Worm (Caenorhabditis elegans) whole organism, young adult: ENCODE results near the gene T04C12.9.

Experiments used
- T07F8.4 ChIP-seq: sonication (generic microtip); optimal IDR thresholded peaks from 2 replicates; lab custom pipeline; 2016; ENCODE audit warnings: mild to moderate bottlenecking, missing genetic modification characterization, moderate library complexity, missing compliant biosample characterization
- bed-2 ChIP-seq: fragments of 200-800 bp; sonication (Bioruptor generic); IDR thresholded peaks from 2 replicates; pipeline ENCODE4 v1.3.6; 2022; ENCODE audit warnings: missing genetic modification reagents, missing genetic modification characterization, missing compliant biosample characterization
- ceh-100 ChIP-seq: fragments of 200-800 bp; sonication (Bioruptor generic); IDR thresholded peaks from 2 replicates; pipeline ENCODE4 v1.3.6; 2022; ENCODE audit warnings: missing genetic modification reagents, missing genetic modification characterization, missing compliant biosample characterization
- him-1 ChIP-seq: sonication (generic microtip); optimal IDR thresholded peaks from 2 replicates; lab custom pipeline; 2016; ENCODE audit warnings: missing genotype, missing genetic modification reagents, missing genetic modification characterization, missing compliant biosample characterization
- madf-8 ChIP-seq: fragments of 200-800 bp; sonication (Bioruptor generic); conservative IDR thresholded peaks from 2 replicates; pipeline ENCODE4 v1.3.6; 2022; ENCODE audit warnings: missing genetic modification reagents, missing genetic modification characterization, missing compliant biosample characterization
- nfya-1 ChIP-seq: sonication (generic microtip); optimal IDR thresholded peaks from 2 replicates; lab custom pipeline; 2017; ENCODE audit warnings: antibody characterized with exemption, missing compliant biosample characterization, missing genetic modification characterization, borderline replicate concordance; ENCODE audit not compliant: insufficient read depth
- nhr-27 ChIP-seq: fragments of 200-800 bp; sonication (Bioruptor generic); optimal IDR thresholded peaks from 2 replicates; lab custom pipeline; 2018; ENCODE audit warnings: mild to moderate bottlenecking, missing genetic modification characterization, moderate library complexity, missing compliant biosample characterization
- nhr-90 ChIP-seq: sonication (generic microtip); optimal IDR thresholded peaks from 2 replicates; lab custom pipeline; 2016; ENCODE audit warnings: missing genotype, mild to moderate bottlenecking, missing genetic modification characterization, missing compliant biosample characterization
- ztf-26 ChIP-seq: sonication (generic microtip); optimal IDR thresholded peaks from 2 replicates; lab custom pipeline; 2017; ENCODE audit warnings: missing genetic modification characterization, missing compliant biosample characterization

- TF ChIP-seq nfya-1 (tag; lab: Kevin White, UChicago) (no peak), bed-2 (no peak), ztf-26 (no peak), nhr-27 (tag; lab: Kevin White, UChicago) (no peak), T07F8.4 (tag; lab: Kevin White, UChicago) (no peak), nhr-90 (tag; lab: Kevin White, UChicago) (no peak), him-1 (tag; lab: Kevin White, UChicago) (no peak), madf-8 (GFP tag; lab: Robert Waterston, UW) (no peak), ceh-100 (GFP tag; lab: Robert Waterston, UW) (no peak)
These were observed 50.6 kb downstream of the T04C12.9 start, which contains the start of gene C13G3.1 for ce11 chrV:11012419-11012818.
